Fruit fly (Drosophila melanogaster): ENCODE results near the gene Npc2d.
A peak's percentile ranks its signal among the peaks of the same experiment; 100 is the strongest.

Npc2d gene

DNA sequence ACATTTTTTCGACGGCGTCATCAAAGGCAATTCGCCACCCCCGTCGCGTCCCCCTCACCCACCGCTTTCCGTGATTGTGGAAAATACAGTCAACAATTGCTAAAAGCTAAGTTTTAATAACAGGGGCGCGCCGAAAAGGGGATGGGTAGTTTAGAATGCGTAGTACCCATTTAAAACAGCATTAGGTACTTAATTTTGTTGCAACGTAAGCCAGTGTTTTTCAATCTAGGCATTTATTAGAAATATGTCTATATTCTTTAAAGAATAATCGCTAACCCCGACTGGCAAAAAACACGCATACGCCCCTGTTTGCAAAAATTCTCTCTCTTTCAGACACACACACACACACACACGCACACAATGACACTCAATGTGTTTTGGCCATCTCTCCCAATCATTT, 29.0 kb upstream of the Npc2d start (continued):
- TF ChIP-seq Meics (GFP tag; optimal IDR thresholded peaks at IDR 0.05) (peak; percentile 79), CG6654 (GFP tag; optimal IDR thresholded peaks at IDR 0.05) (peak; percentile 16), vvl (GFP tag; IDR thresholded peaks at IDR 0.05) (peak; percentile 62), CG3065 (GFP tag; optimal IDR thresholded peaks at IDR 0.05) (no peak), ems (GFP tag; optimal IDR thresholded peaks at IDR 0.05) (peak; percentile 42), ab (GFP tag; optimal IDR thresholded peaks at IDR 0.05) (no peak), Atf3 (GFP tag; optimal IDR thresholded peaks at IDR 0.05) (no peak), CG17359 (tag; optimal IDR thresholded peaks at IDR 0.05) (peak; percentile 32), fru (optimal IDR thresholded peaks at IDR 0.05) (no peak), Dp (GFP tag; optimal IDR thresholded peaks at IDR 0.05) (no peak), aop (GFP tag; IDR thresholded peaks at IDR 0.05) (no peak), NK7.1 (GFP tag; optimal IDR thresholded peaks at IDR 0.05) (no peak), CG43689 (GFP tag; IDR thresholded peaks at IDR 0.05) (no peak), Lhr (GFP tag; optimal IDR thresholded peaks at IDR 0.05) (no peak), Camta (GFP tag; optimal IDR thresholded peaks at IDR 0.05) (no peak), HHEX (GFP tag; optimal IDR thresholded peaks at IDR 0.05) (peak; percentile 47), CG30431 (GFP tag; optimal IDR thresholded peaks at IDR 0.05) (no peak), h (optimal IDR thresholded peaks at IDR 0.05) (no peak), CG12071 (GFP tag; optimal IDR thresholded peaks at IDR 0.05) (peak; percentile 25), Ssrp (tag; optimal IDR thresholded peaks at IDR 0.05) (no peak), Neu2 (GFP tag; optimal IDR thresholded peaks at IDR 0.05; ENCODE audit: borderline replicate concordance) (no peak), CG12942 (GFP tag; optimal IDR thresholded peaks at IDR 0.05) (no peak), HmgZ (tag; optimal IDR thresholded peaks at IDR 0.05) (peak; percentile 10), CG16815 (GFP tag; optimal IDR thresholded peaks at IDR 0.05) (peak; percentile 69), fd96Cb (tag; optimal IDR thresholded peaks at IDR 0.05) (no peak), CG11504 (tag; optimal IDR thresholded peaks at IDR 0.05) (peak; percentile 42), Doc3 (GFP tag; IDR thresholded peaks at IDR 0.05; ENCODE audit: partially characterized antibody) (no peak), Dbx (GFP tag; IDR thresholded peaks at IDR 0.05) (peak; percentile 81), sima (GFP tag; optimal IDR thresholded peaks at IDR 0.05) (no peak), zfh2 (GFP tag; optimal IDR thresholded peaks at IDR 0.05) (peak; percentile 83), CG2202 (tag; optimal IDR thresholded peaks at IDR 0.05) (no peak), p53 (GFP tag; optimal IDR thresholded peaks at IDR 0.05) (no peak), ac (GFP tag; optimal IDR thresholded peaks at IDR 0.05) (no peak), CG17361 (GFP tag; IDR thresholded peaks at IDR 0.05) (0 out of 3 replicates have a peak, but pooled peaks have one; percentile 11), CG8359 (GFP tag; optimal IDR thresholded peaks at IDR 0.05; ENCODE audit: borderline replicate concordance) (no peak), Usf (GFP tag; optimal IDR thresholded peaks at IDR 0.05) (peak; percentile 50), CG15479 (GFP tag; optimal IDR thresholded peaks at IDR 0.05) (no peak), seq (GFP tag; IDR thresholded peaks at IDR 0.05) (no peak), Hr3 (GFP tag; optimal IDR thresholded peaks at IDR 0.05) (no peak), CG17186 (GFP tag; optimal IDR thresholded peaks at IDR 0.05) (no peak), hb (GFP tag; IDR thresholded peaks at IDR 0.05; ENCODE audit: partially characterized antibody) (no peak), bbx (GFP tag; IDR thresholded peaks at IDR 0.05; ENCODE audit: partially characterized antibody) (no peak), NfI (GFP tag; optimal IDR thresholded peaks at IDR 0.05) (peak; percentile 17), CG1603 (tag; optimal IDR thresholded peaks at IDR 0.05) (no peak), CG14710 (tag; optimal IDR thresholded peaks at IDR 0.05) (no peak), Elba2 (GFP tag; optimal IDR thresholded peaks at IDR 0.05) (no peak), CG3838 (GFP tag; optimal IDR thresholded peaks at IDR 0.05) (no peak), z (GFP tag; IDR thresholded peaks at IDR 0.05) (no peak), CG10979 (tag; optimal IDR thresholded peaks at IDR 0.05) (no peak), CG9437 (GFP tag; optimal IDR thresholded peaks at IDR 0.05) (no peak), lmd (GFP tag; IDR thresholded peaks at IDR 0.05) (peak; percentile 65; the same call in 1 of the 2 replicates), caup (GFP tag; optimal IDR thresholded peaks at IDR 0.05; ENCODE audit: severe bottlenecking) (peak; percentile 70)
